Fruit fly (Drosophila melanogaster): Measurements from ENCODE around the gene CG32554.

dm6 chrX:17845820-17846379 lies 6.6 kb downstream of the CG32554 start:
- no peak for TF ChIP-seq EcR (GFP tag; optimal IDR thresholded peaks at IDR 0.05)
- no peak for TF ChIP-seq Dll (optimal IDR thresholded peaks at IDR 0.05)
- TF ChIP-seq usp (GFP tag; optimal IDR thresholded peaks at IDR 0.05): no peak

All from whole organism.